Worm (Caenorhabditis elegans) whole organism, L1 larva: Measurements from ENCODE around the gene W02D7.8.

Source experiments
- C16A3.4 ChIP-seq: fragments of 150-350 bp; optimal IDR thresholded peaks from 2 replicates; lab custom pipeline; 2014; ENCODE audit warnings: missing biosample characterization, missing genetic modification characterization
- sptf-1 ChIP-seq: fragments of 150-350 bp; optimal IDR thresholded peaks from 2 replicates; lab custom pipeline; 2014; ENCODE audit warnings: missing biosample characterization, missing genetic modification characterization

DNA sequence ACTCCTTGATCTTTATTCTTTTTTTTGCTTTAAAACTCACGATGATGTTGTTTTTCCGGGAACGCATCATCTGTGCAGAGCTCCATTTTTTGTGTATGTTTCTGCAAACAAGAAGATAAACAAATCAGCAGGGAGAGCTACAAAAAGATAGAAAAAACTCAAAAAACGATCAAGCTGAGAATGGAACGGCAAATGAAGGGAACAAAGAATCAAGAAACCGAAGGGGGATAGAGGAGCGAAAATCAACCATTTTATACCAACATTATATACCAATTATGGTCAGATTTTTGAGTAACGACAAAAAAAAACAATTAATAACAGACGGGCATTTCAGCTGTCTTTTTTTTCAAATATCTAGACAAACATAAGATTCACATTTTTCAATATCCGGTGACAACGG is 21.5 kb downstream of the W02D7.8 start, which contains the start of gene slc-17.5:
- TF ChIP-seq C16A3.4 (no peak), sptf-1 (tag; lab: Kevin White, UChicago) (no peak)
